Worm (Caenorhabditis elegans) whole organism, L4 larva: ENCODE measurements around the gene sru-35.

Experiments
- F26F4.8 ChIP-seq: fragments of 200-800 bp; sonication (Bioruptor generic); conservative IDR thresholded peaks from 2 replicates; pipeline ENCODE4 v1.3.6; 2022; ENCODE audit warnings: missing genetic modification characterization, missing compliant biosample characterization
- F49E8.2 ChIP-seq: sonication (generic microtip); optimal IDR thresholded peaks from 2 replicates; lab custom pipeline; 2016; ENCODE audit warnings: missing compliant biosample characterization, mild to moderate bottlenecking, missing genetic modification characterization, borderline replicate concordance
- R02D3.7 ChIP-seq: fragments of 150-350 bp; sonication (generic microtip); optimal IDR thresholded peaks from 3 replicates; lab custom pipeline; 2014; ENCODE audit warnings: missing biosample characterization, missing genetic modification characterization
- T20F7.1 ChIP-seq: fragments of 200-800 bp; sonication (Bioruptor generic); optimal IDR thresholded peaks from 2 replicates; lab custom pipeline; 2018; ENCODE audit warnings: mild to moderate bottlenecking, missing genetic modification characterization, missing compliant biosample characterization
- T26A8.4 ChIP-seq: fragments of 200-800 bp; sonication (Bioruptor generic); IDR thresholded peaks from 2 replicates; pipeline ENCODE4 v1.3.6; 2022; ENCODE audit warnings: missing genetic modification characterization, missing compliant biosample characterization
- Y105C5A.15 ChIP-seq: fragments of 200-800 bp; sonication (Bioruptor generic); IDR thresholded peaks from 2 replicates; pipeline ENCODE4 v1.3.6; 2022; ENCODE audit warnings: missing genetic modification characterization, missing compliant biosample characterization
- Y5F2A.4 ChIP-seq: fragments of 200-800 bp; sonication (Bioruptor generic); optimal IDR thresholded peaks from 2 replicates; lab custom pipeline; 2018; ENCODE audit warnings: mild to moderate bottlenecking, missing genetic modification characterization, missing compliant biosample characterization
- aha-1 ChIP-seq: fragments of 150-350 bp; peaks from one replicate; lab custom pipeline; 2014; ENCODE audit warnings: missing biosample characterization, missing genetic modification characterization
- aly-2 ChIP-seq: sonication (generic microtip); optimal IDR thresholded peaks from 2 replicates; lab custom pipeline; 2018; ENCODE audit warnings: missing biosample characterization, missing genetic modification characterization
- attf-4 ChIP-seq: sonication (generic microtip); optimal IDR thresholded peaks from 3 replicates; lab custom pipeline; 2017; ENCODE audit warnings: missing biosample characterization, missing genetic modification characterization
- ceh-32 ChIP-seq: sonication (generic microtip); optimal IDR thresholded peaks from 2 replicates; lab custom pipeline; 2016; ENCODE audit warnings: mild to moderate bottlenecking, missing genetic modification characterization, missing compliant biosample characterization; ENCODE audit not compliant: poor library complexity
- ceh-82 ChIP-seq: sonication (generic microtip); optimal IDR thresholded peaks from 2 replicates; lab custom pipeline; 2017; ENCODE audit warnings: missing biosample characterization, missing genetic modification characterization
- ces-1 ChIP-seq: fragments of 150-350 bp; sonication (generic microtip); optimal IDR thresholded peaks from 4 replicates; lab custom pipeline; 2014; ENCODE audit warnings: missing biosample characterization, missing genetic modification reagents, missing genetic modification characterization
- cey-2 ChIP-seq: sonication (generic microtip); optimal IDR thresholded peaks from 3 replicates; lab custom pipeline; 2017; ENCODE audit warnings: missing genetic modification characterization, mild to moderate bottlenecking, missing compliant biosample characterization, antibody characterized with exemption, borderline replicate concordance; ENCODE audit not compliant: insufficient read depth
- daf-12 ChIP-seq: fragments of 150-350 bp; optimal IDR thresholded peaks from 2 replicates; lab custom pipeline; 2014; ENCODE audit warnings: missing biosample characterization, missing genetic modification reagents, missing genetic modification characterization
- daf-16 ChIP-seq, 3 experiments: sonication (generic microtip); optimal IDR thresholded peaks; 2 replicates each; lab custom pipeline; 2016 to 2017; ENCODE audit warnings: missing genetic modification characterization in 3 of 3, missing genetic modification reagents in 3 of 3, mild to moderate bottlenecking in 2 of 3, missing compliant biosample characterization in 2 of 3, missing biosample characterization in 1 of 3, moderate library complexity in 1 of 3
- dmd-6 ChIP-seq: fragments of 200-800 bp; sonication (Bioruptor generic); IDR thresholded peaks from 2 replicates; pipeline ENCODE4 v1.3.6; 2022; ENCODE audit warnings: missing genetic modification reagents, missing genetic modification characterization, missing compliant biosample characterization
- dmd-8 ChIP-seq: fragments of 200-800 bp; sonication (Bioruptor generic); IDR thresholded peaks from 2 replicates; pipeline ENCODE4 v1.3.6; 2022; ENCODE audit warnings: missing genetic modification characterization, missing compliant biosample characterization
- dpl-1 ChIP-seq: fragments of 150-350 bp; optimal IDR thresholded peaks from 2 replicates; lab custom pipeline; 2014; ENCODE audit warnings: missing biosample characterization, missing genetic modification reagents, missing genetic modification characterization
- dve-1 ChIP-seq: sonication (generic microtip); optimal IDR thresholded peaks from 2 replicates; lab custom pipeline; 2017; ENCODE audit warnings: antibody characterized with exemption, mild to moderate bottlenecking, missing genetic modification characterization, missing compliant biosample characterization; ENCODE audit not compliant: insufficient read depth
- egl-27 ChIP-seq: sonication (generic microtip); optimal IDR thresholded peaks from 3 replicates; lab custom pipeline; 2017; ENCODE audit warnings: missing biosample characterization, missing genetic modification reagents, missing genetic modification characterization
- gei-8 ChIP-seq: fragments of 200-800 bp; sonication (Bioruptor generic); optimal IDR thresholded peaks from 2 replicates; lab custom pipeline; 2018; ENCODE audit warnings: mild to moderate bottlenecking, missing genetic modification characterization, missing compliant biosample characterization
- hlh-30 ChIP-seq: sonication (generic microtip); optimal IDR thresholded peaks from 2 replicates; lab custom pipeline; 2017; ENCODE audit warnings: antibody characterized with exemption, mild to moderate bottlenecking, missing genetic modification characterization, missing compliant biosample characterization; ENCODE audit not compliant: insufficient read depth
- hmg-1.1 ChIP-seq: fragments of 200-800 bp; sonication (Bioruptor generic); IDR thresholded peaks from 2 replicates; pipeline ENCODE4 v1.3.6; 2022; ENCODE audit warnings: missing genetic modification reagents, missing genetic modification characterization, missing compliant biosample characterization
- lin-1 ChIP-seq: fragments of 200-800 bp; sonication (Bioruptor generic); IDR thresholded peaks from 2 replicates; pipeline ENCODE4 v1.3.6; 2022; ENCODE audit warnings: missing genetic modification reagents, missing genetic modification characterization, missing compliant biosample characterization
- lin-13 ChIP-seq: fragments of 150-350 bp; optimal IDR thresholded peaks from 2 replicates; lab custom pipeline; 2014; ENCODE audit warnings: missing biosample characterization, missing genetic modification reagents, missing genetic modification characterization
- lin-38 ChIP-seq: fragments of 200-800 bp; sonication (Bioruptor generic); IDR thresholded peaks from 2 replicates; pipeline ENCODE4 v1.3.6; 2022; ENCODE audit warnings: missing genetic modification reagents, missing genetic modification characterization, missing compliant biosample characterization
- lsy-2 ChIP-seq, 2 experiments: fragments of 150-350 bp in 1 of 2; sonication (generic microtip) in 1 of 2; optimal IDR thresholded peaks; 2 replicates each; lab custom pipeline; 2014 to 2017; ENCODE audit warnings: missing biosample characterization in 2 of 2, missing genetic modification characterization in 2 of 2
- madf-9 ChIP-seq: fragments of 200-800 bp; sonication (Bioruptor generic); conservative IDR thresholded peaks from 2 replicates; pipeline ENCODE4 v1.3.6; 2022; ENCODE audit warnings: missing genetic modification reagents, missing genetic modification characterization, missing compliant biosample characterization
- mdl-1 ChIP-seq, 2 experiments: fragments of 150-350 bp in 1 of 2; sonication (generic microtip) in 1 of 2; optimal IDR thresholded peaks; 2 replicates each; lab custom pipeline; 2014 to 2017; ENCODE audit warnings: missing biosample characterization in 2 of 2, missing genetic modification characterization in 2 of 2
- mep-1 ChIP-seq: fragments of 150-350 bp; sonication (generic microtip); optimal IDR thresholded peaks from 3 replicates; lab custom pipeline; 2014; ENCODE audit warnings: missing biosample characterization, missing genetic modification characterization
- mes-2 ChIP-seq: sonication (generic microtip); optimal IDR thresholded peaks from 2 replicates; lab custom pipeline; 2016; ENCODE audit warnings: missing genotype, mild to moderate bottlenecking, missing genetic modification characterization, missing compliant biosample characterization; ENCODE audit not compliant: poor library complexity, severe bottlenecking
- nhr-10 ChIP-seq: fragments of 150-350 bp; optimal IDR thresholded peaks from 2 replicates; lab custom pipeline; 2014; ENCODE audit warnings: missing biosample characterization, missing genetic modification characterization
- nhr-11 ChIP-seq: fragments of 150-350 bp; optimal IDR thresholded peaks from 2 replicates; lab custom pipeline; 2014; ENCODE audit warnings: missing biosample characterization, missing genetic modification characterization
- nhr-111 ChIP-seq: fragments of 200-800 bp; sonication (Bioruptor generic); optimal IDR thresholded peaks from 2 replicates; lab custom pipeline; 2018; ENCODE audit warnings: mild to moderate bottlenecking, missing genetic modification characterization, missing compliant biosample characterization
- nhr-28 ChIP-seq: fragments of 150-350 bp; optimal IDR thresholded peaks from 2 replicates; lab custom pipeline; 2014; ENCODE audit warnings: missing biosample characterization, missing genetic modification characterization
- nhr-48 ChIP-seq: sonication (generic microtip); optimal IDR thresholded peaks from 2 replicates; lab custom pipeline; 2016; ENCODE audit warnings: mild to moderate bottlenecking, missing genetic modification characterization, missing compliant biosample characterization
- nhr-76 ChIP-seq: fragments of 150-350 bp; optimal IDR thresholded peaks from 2 replicates; lab custom pipeline; 2014; ENCODE audit warnings: missing biosample characterization, missing genetic modification characterization
- nhr-77 ChIP-seq: fragments of 150-350 bp; optimal IDR thresholded peaks from 2 replicates; lab custom pipeline; 2014; ENCODE audit warnings: missing biosample characterization, missing genetic modification characterization
- pqm-1 ChIP-seq: sonication (generic microtip); optimal IDR thresholded peaks from 2 replicates; lab custom pipeline; 2017; ENCODE audit warnings: missing biosample characterization, missing genetic modification characterization
- rbr-2 ChIP-seq: sonication (generic microtip); optimal IDR thresholded peaks from 2 replicates; lab custom pipeline; 2016; ENCODE audit warnings: missing genotype, missing genetic modification characterization, missing compliant biosample characterization
- sdz-12 ChIP-seq: fragments of 200-800 bp; sonication (Bioruptor generic); optimal IDR thresholded peaks from 2 replicates; lab custom pipeline; 2018; ENCODE audit warnings: mild to moderate bottlenecking, missing genetic modification characterization, missing compliant biosample characterization
- set-16 ChIP-seq: fragments of 200-800 bp; sonication (Bioruptor generic); IDR thresholded peaks from 2 replicates; pipeline ENCODE4 v1.3.6; 2022; ENCODE audit warnings: missing genetic modification reagents, missing genetic modification characterization, missing compliant biosample characterization
- snpc-1.2 ChIP-seq: fragments of 200-800 bp; sonication (Bioruptor generic); IDR thresholded peaks from 2 replicates; pipeline ENCODE4 v1.3.6; 2022; ENCODE audit warnings: missing genetic modification reagents, missing genetic modification characterization, missing compliant biosample characterization
- spr-1 ChIP-seq: sonication (generic microtip); optimal IDR thresholded peaks from 2 replicates; lab custom pipeline; 2016; ENCODE audit warnings: mild to moderate bottlenecking, missing genetic modification characterization, missing compliant biosample characterization
- unc-130 ChIP-seq: sonication (generic microtip); optimal IDR thresholded peaks from 2 replicates; lab custom pipeline; 2016; ENCODE audit warnings: missing genetic modification reagents, missing genetic modification characterization, missing compliant biosample characterization
- zfp-2 ChIP-seq: sonication (generic microtip); optimal IDR thresholded peaks from 2 replicates; lab custom pipeline; 2016; ENCODE audit warnings: mild to moderate bottlenecking, missing genetic modification characterization, missing compliant biosample characterization
- zfp-3 ChIP-seq: fragments of 200-800 bp; sonication (Bioruptor generic); conservative IDR thresholded peaks from 2 replicates; pipeline ENCODE4 v1.3.6; 2022; ENCODE audit warnings: missing genetic modification reagents, missing genetic modification characterization, missing compliant biosample characterization

Gene sru-35

ce11 chrIV:8790144-8790543 lies at the start of gene sru-35:
sru-35 (minus strand) TSS chrIV:8790244.
- no peak for TF ChIP-seq sdz-12 (GFP tag; lab: Kevin White, UChicago)
- TF ChIP-seq F26F4.8 (GFP tag; lab: Robert Waterston, UW): no peak
- no peak for TF ChIP-seq pqm-1 (tag; lab: Kevin White, UChicago)
- no peak for TF ChIP-seq nhr-77 (tag; lab: Kevin White, UChicago)
- no peak for TF ChIP-seq ceh-82 (tag; lab: Kevin White, UChicago)
- TF ChIP-seq nhr-48: no peak
- no peak for TF ChIP-seq hmg-1.1 (GFP tag; lab: Robert Waterston, UW)
- no peak for TF ChIP-seq unc-130 (GFP tag; lab: Kevin White, UChicago)
- no peak for TF ChIP-seq spr-1 (tag; lab: Kevin White, UChicago)
- no peak for TF ChIP-seq F49E8.2 (tag; lab: Kevin White, UChicago)

ce11 chrIV:8830591-8830990 lies 40.5 kb upstream of the sru-35 start, which contains the start of gene T28C6.8:
T28C6.8 (minus strand) TSS chrIV:8830727.
- TF ChIP-seq T20F7.1 (no peak), hlh-30 (tag; lab: Kevin White, UChicago) (peak; percentile 68), attf-4 (tag; lab: Kevin White, UChicago) (no peak), dmd-8 (GFP tag; lab: Robert Waterston, UW) (no peak), nhr-48 (no peak), lin-38 (GFP tag; lab: Robert Waterston, UW) (no peak), pqm-1 (tag; lab: Kevin White, UChicago) (peak; percentile 22), aha-1 (tag; lab: Kevin White, UChicago) (peak; percentile 77), R02D3.7 (tag; lab: Kevin White, UChicago) (no peak), Y105C5A.15 (no peak), zfp-3 (GFP tag; lab: Robert Waterston, UW) (no peak), mdl-1 (tag; optimal IDR thresholded peaks at IDR 0.05; lab: Kevin White, UChicago) (peak in 1 of 2 experiments; percentile 47), lsy-2 (tag; optimal IDR thresholded peaks at IDR 0.05; lab: Kevin White, UChicago) (peak in 1 of 2 experiments; percentile 39), gei-8 (GFP tag; lab: Kevin White, UChicago) (no peak), zfp-2 (no peak), nhr-10 (tag; lab: Kevin White, UChicago) (no peak), Y5F2A.4 (GFP tag; lab: Kevin White, UChicago) (no peak), aly-2 (no peak), lin-1 (0 out of 2 replicates have a peak, but pooled peaks have one; percentile 25), nhr-77 (tag; lab: Kevin White, UChicago) (peak; percentile 77), snpc-1.2 (GFP tag; lab: Robert Waterston, UW) (no peak), nhr-111 (GFP tag; lab: Kevin White, UChicago) (no peak), madf-9 (GFP tag; lab: Robert Waterston, UW) (no peak), cey-2 (tag; lab: Kevin White, UChicago) (peak; percentile 33), T26A8.4 (peak; percentile 67), mep-1 (tag; lab: Kevin White, UChicago) (peak; percentile 23), mes-2 (peak; percentile 29), hmg-1.1 (GFP tag; lab: Robert Waterston, UW) (0 out of 2 replicates have a peak, but pooled peaks have one; percentile 46), dpl-1 (GFP tag; lab: Kevin White, UChicago) (peak; percentile 26), ceh-32 (tag; lab: Kevin White, UChicago) (no peak), nhr-28 (tag; lab: Kevin White, UChicago) (peak; percentile 88), daf-16 (GFP tag; optimal IDR thresholded peaks at IDR 0.05; lab: Kevin White, UChicago) (no peak), daf-16 (tag; optimal IDR thresholded peaks at IDR 0.05; lab: Kevin White, UChicago) (peak; percentile 93), dve-1 (tag; lab: Kevin White, UChicago) (peak; percentile 43), daf-12 (no peak), nhr-11 (peak; percentile 64), rbr-2 (tag; lab: Kevin White, UChicago) (no peak), egl-27 (tag; lab: Kevin White, UChicago) (no peak), lin-13 (peak; percentile 16), nhr-76 (tag; lab: Kevin White, UChicago) (no peak), dmd-6 (peak; percentile 46), ces-1 (GFP tag; lab: Kevin White, UChicago) (no peak), set-16 (GFP tag; lab: Robert Waterston, UW) (no peak)
